Worm (Caenorhabditis elegans) whole organism, L4/young adult: ENCODE measurements around the gene irld-50.

Experiments used
- W03F9.2 ChIP-seq: fragments of 150-350 bp; optimal IDR thresholded peaks from 2 replicates; lab custom pipeline; 2014; ENCODE audit warnings: missing biosample characterization, missing genetic modification characterization
- dao-5 ChIP-seq: sonication (generic microtip); optimal IDR thresholded peaks from 2 replicates; lab custom pipeline; 2016; ENCODE audit warnings: missing genotype, missing genetic modification characterization, moderate library complexity, missing compliant biosample characterization
- him-1 ChIP-seq: sonication (generic microtip); optimal IDR thresholded peaks from 2 replicates; lab custom pipeline; 2016; ENCODE audit warnings: missing genotype, missing genetic modification reagents, missing genetic modification characterization, missing compliant biosample characterization

DNA sequence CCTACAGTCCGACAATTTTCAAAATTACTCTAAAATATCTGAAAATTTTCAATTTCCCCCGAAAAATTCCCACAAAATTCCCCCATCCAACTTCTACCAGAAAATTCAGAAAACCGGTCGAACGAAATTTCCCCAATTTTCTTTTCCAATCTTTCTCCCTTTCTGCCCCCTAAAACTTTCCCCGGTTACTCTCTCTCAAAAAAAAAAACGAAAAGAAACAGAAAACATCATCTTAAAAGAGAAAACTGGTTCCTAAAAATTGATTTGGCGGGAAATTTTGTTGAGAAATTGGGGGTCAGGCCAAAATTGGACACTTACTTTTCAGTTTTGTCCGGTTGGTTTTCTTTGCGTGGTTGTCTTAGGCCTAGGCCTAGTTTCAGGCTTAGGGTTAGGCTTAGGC is 33.8 kb upstream of the irld-50 start:
- no peak for TF ChIP-seq him-1 (tag; lab: Kevin White, UChicago)
- no peak for TF ChIP-seq dao-5 (tag; lab: Kevin White, UChicago)
- TF ChIP-seq W03F9.2: no peak
